Worm (Caenorhabditis elegans) whole organism, late embryonic: Measurements from ENCODE around the gene F39E9.6.

Experiments
- ceh-19 ChIP-seq: fragments of 200-800 bp; sonication (Bioruptor generic); optimal IDR thresholded peaks from 2 replicates; lab custom pipeline; 2018; ENCODE audit warnings: mild to moderate bottlenecking, missing genetic modification characterization, missing compliant biosample characterization
- ceh-24 ChIP-seq: sonication (generic microtip); optimal IDR thresholded peaks from 2 replicates; lab custom pipeline; 2016; ENCODE audit warnings: mild to moderate bottlenecking, missing genetic modification characterization, missing compliant biosample characterization
- elt-2 ChIP-seq: sonication (generic microtip); optimal IDR thresholded peaks from 2 replicates; lab custom pipeline; 2016; ENCODE audit warnings: missing genetic modification reagents, missing genetic modification characterization, missing compliant biosample characterization
- gmeb-2 ChIP-seq: sonication (generic microtip); optimal IDR thresholded peaks from 2 replicates; lab custom pipeline; 2016; ENCODE audit warnings: missing genetic modification characterization, inconsistent platforms, missing compliant biosample characterization

DNA sequence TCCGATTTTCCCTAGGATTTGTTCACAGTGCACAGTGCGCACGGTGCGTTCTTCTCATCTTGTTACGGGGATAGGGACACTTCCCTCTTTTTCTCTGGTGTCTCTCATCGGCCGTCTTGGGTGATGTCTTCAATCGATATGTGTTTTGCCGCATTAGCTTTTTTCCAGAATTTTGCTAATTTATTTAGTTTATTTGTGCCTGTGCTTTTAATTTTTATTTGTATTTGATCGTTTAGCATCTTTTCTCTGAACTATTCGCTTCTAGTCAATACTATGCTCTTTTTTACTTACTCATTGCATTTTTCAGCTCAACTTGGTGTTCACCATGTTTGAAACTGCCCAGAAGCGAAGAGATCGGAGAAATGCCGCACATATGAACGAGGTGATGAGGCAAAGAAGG, 26.9 kb upstream of the F39E9.6 start, which contains the start of gene F14D2.5:
- TF ChIP-seq elt-2 (tag; lab: Kevin White, UChicago) = no peak
- no peak for TF ChIP-seq ceh-19 (GFP tag; lab: Kevin White, UChicago)
- no peak for TF ChIP-seq gmeb-2
- TF ChIP-seq ceh-24 = no peak
